Fruit fly (Drosophila melanogaster) whole organism, prepupa: ENCODE results near the gene SMSr.

Experiments used
- Blimp-1 ChIP-seq: fragments of 200-800 bp; sonication (Bioruptor generic); optimal IDR thresholded peaks from 3 replicates; lab custom pipeline; 2017; ENCODE audit warnings: missing biosample characterization, missing genetic modification characterization, mild to moderate bottlenecking, moderate library complexity, missing genetic modification reagents
- CG10631 ChIP-seq: fragments of 200-800 bp; sonication (Bioruptor generic); optimal IDR thresholded peaks from 2 replicates; lab custom pipeline; 2016; ENCODE audit warnings: missing biosample characterization, missing genetic modification characterization
- CG10669 ChIP-seq: fragments of 200-800 bp; sonication (Bioruptor generic); optimal IDR thresholded peaks from 3 replicates; lab custom pipeline; 2018; ENCODE audit warnings: missing biosample characterization, mild to moderate bottlenecking, missing genetic modification characterization, moderate library complexity
- CG11902 ChIP-seq: fragments of 200-800 bp; sonication (Bioruptor generic); optimal IDR thresholded peaks from 3 replicates; lab custom pipeline; 2016; ENCODE audit warnings: missing biosample characterization, missing genetic modification characterization
- CG1621 ChIP-seq: fragments of 200-800 bp; sonication (Bioruptor generic); optimal IDR thresholded peaks from 3 replicates; lab custom pipeline; 2018; ENCODE audit warnings: missing biosample characterization, mild to moderate bottlenecking, missing genetic modification characterization
- CG16779 ChIP-seq: fragments of 200-800 bp; sonication (Bioruptor generic); optimal IDR thresholded peaks from 3 replicates; lab custom pipeline; 2017; ENCODE audit warnings: missing biosample characterization, mild to moderate bottlenecking, missing genetic modification characterization
- CG3032 ChIP-seq: fragments of 200-800 bp; optimal IDR thresholded peaks from 2 replicates; lab custom pipeline; 2019; ENCODE audit warnings: missing biosample characterization, mild to moderate bottlenecking, missing genetic modification characterization, moderate library complexity
- CG32006 ChIP-seq: fragments of 200-800 bp; sonication (Bioruptor generic); optimal IDR thresholded peaks from 3 replicates; lab custom pipeline; 2017; ENCODE audit warnings: missing biosample characterization, mild to moderate bottlenecking, missing genetic modification characterization
- CG34406 ChIP-seq: fragments of 200-800 bp; sonication (Bioruptor generic); optimal IDR thresholded peaks from 3 replicates; lab custom pipeline; 2016; ENCODE audit warnings: missing biosample characterization, missing genetic modification characterization
- CG4318 ChIP-seq: fragments of 200-800 bp; sonication (Bioruptor generic); optimal IDR thresholded peaks from 3 replicates; lab custom pipeline; 2017; ENCODE audit warnings: missing biosample characterization, mild to moderate bottlenecking, missing genetic modification characterization
- CG6163 ChIP-seq: fragments of 200-800 bp; sonication (Bioruptor generic); IDR thresholded peaks from 3 replicates; pipeline ENCODE4 v1.3.6; 2022; ENCODE audit warnings: missing biosample characterization, missing genetic modification characterization
- CG6276 ChIP-seq: fragments of 200-800 bp; sonication (Bioruptor generic); optimal IDR thresholded peaks from 2 replicates; lab custom pipeline; 2017; ENCODE audit warnings: missing biosample characterization, mild to moderate bottlenecking, missing genetic modification characterization
- CG6792 ChIP-seq: fragments of 200-800 bp; sonication (Bioruptor generic); optimal IDR thresholded peaks from 3 replicates; lab custom pipeline; 2016; ENCODE audit warnings: missing biosample characterization, missing genetic modification characterization
- CG6808 ChIP-seq: fragments of 200-800 bp; sonication (Bioruptor generic); optimal IDR thresholded peaks from 3 replicates; lab custom pipeline; 2017; ENCODE audit warnings: missing biosample characterization, missing genetic modification characterization, mild to moderate bottlenecking, moderate library complexity, missing genetic modification reagents
- CG8119 ChIP-seq: fragments of 200-800 bp; sonication (Bioruptor generic); IDR thresholded peaks from 3 replicates; pipeline ENCODE4 v1.3.6; 2022; ENCODE audit warnings: missing biosample characterization, missing genetic modification characterization
- CG8319 ChIP-seq: fragments of 200-800 bp; sonication (Bioruptor generic); optimal IDR thresholded peaks from 3 replicates; lab custom pipeline; 2016; ENCODE audit warnings: missing biosample characterization, missing genetic modification characterization
- CG8632 ChIP-seq: fragments of 200-800 bp; sonication (Bioruptor generic); optimal IDR thresholded peaks from 3 replicates; lab custom pipeline; 2016; ENCODE audit warnings: missing biosample characterization, missing genetic modification characterization
- Eip78C ChIP-seq: fragments of 200-800 bp; sonication (Bioruptor generic); peaks from one replicate; lab custom pipeline; 2016; ENCODE audit warnings: missing biosample characterization, missing genetic modification characterization
- Eip93F ChIP-seq: fragments of 200-800 bp; sonication (Bioruptor generic); optimal IDR thresholded peaks from 2 replicates; lab custom pipeline; 2016; ENCODE audit warnings: missing biosample characterization, mild to moderate bottlenecking, missing genetic modification characterization
- Ets21C ChIP-seq: fragments of 200-800 bp; sonication (Bioruptor generic); optimal IDR thresholded peaks from 3 replicates; lab custom pipeline; 2016; ENCODE audit warnings: missing biosample characterization, missing genetic modification characterization
- Gug ChIP-seq: fragments of 200-800 bp; sonication (Bioruptor generic); IDR thresholded peaks from 2 replicates; pipeline ENCODE4 v1.3.6; 2022; ENCODE audit warnings: missing biosample characterization, missing genetic modification characterization
- Hr38 ChIP-seq: sonication (Bioruptor generic); optimal IDR thresholded peaks from 2 replicates; lab custom pipeline; 2016; ENCODE audit warnings: missing biosample characterization, missing genetic modification characterization
- Hr39 ChIP-seq: fragments of 200-800 bp; sonication (Bioruptor generic); optimal IDR thresholded peaks from 2 replicates; lab custom pipeline; 2016; ENCODE audit warnings: missing biosample characterization, missing genetic modification characterization
- Lpt ChIP-seq: fragments of 200-800 bp; sonication (Bioruptor generic); optimal IDR thresholded peaks from 3 replicates; lab custom pipeline; 2016; ENCODE audit warnings: missing biosample characterization, missing genetic modification characterization
- OdsH ChIP-seq: fragments of 200-800 bp; sonication (Bioruptor generic); optimal IDR thresholded peaks from 3 replicates; lab custom pipeline; 2016; ENCODE audit warnings: missing biosample characterization, missing genetic modification characterization
- Smox ChIP-seq: fragments of 200-800 bp; sonication (Bioruptor generic); optimal IDR thresholded peaks from 3 replicates; lab custom pipeline; 2016; ENCODE audit warnings: missing biosample characterization, missing genetic modification characterization
- Sox15 ChIP-seq: fragments of 200-800 bp; sonication (Bioruptor generic); optimal IDR thresholded peaks from 3 replicates; lab custom pipeline; 2016; ENCODE audit warnings: missing biosample characterization, missing genetic modification characterization
- achi ChIP-seq: fragments of 200-800 bp; sonication (Bioruptor generic); optimal IDR thresholded peaks from 3 replicates; lab custom pipeline; 2016; ENCODE audit warnings: missing biosample characterization, missing genetic modification characterization
- cyc ChIP-seq: fragments of 200-800 bp; sonication (Bioruptor generic); optimal IDR thresholded peaks from 3 replicates; lab custom pipeline; 2016; ENCODE audit warnings: missing biosample characterization, missing genetic modification characterization
- dsx ChIP-seq: fragments of 200-800 bp; optimal IDR thresholded peaks from 3 replicates; lab custom pipeline; 2019; ENCODE audit warnings: missing biosample characterization, mild to moderate bottlenecking, missing genetic modification characterization, moderate library complexity; ENCODE audit not compliant: poor library complexity, severe bottlenecking
- eg ChIP-seq: fragments of 200-800 bp; sonication (Bioruptor generic); IDR thresholded peaks from 3 replicates; pipeline ENCODE4 v1.3.6; 2022; ENCODE audit warnings: missing biosample characterization, missing genetic modification characterization
- fd85E ChIP-seq: fragments of 200-800 bp; sonication (Bioruptor generic); optimal IDR thresholded peaks from 3 replicates; lab custom pipeline; 2016; ENCODE audit warnings: missing biosample characterization, missing genetic modification characterization
- fkh ChIP-seq: fragments of 200-800 bp; sonication (Bioruptor generic); optimal IDR thresholded peaks from 3 replicates; lab custom pipeline; 2017; ENCODE audit warnings: missing biosample characterization, mild to moderate bottlenecking, missing genetic modification characterization, moderate library complexity
- salr ChIP-seq, 2 experiments: fragments of 200-800 bp; sonication (Bioruptor generic); optimal IDR thresholded peaks; 3 replicates each; lab custom pipeline; 2016 to 2018; ENCODE audit warnings: missing biosample characterization in 2 of 2, missing genetic modification characterization in 2 of 2, mild to moderate bottlenecking in 1 of 2
- spab ChIP-seq: fragments of 200-800 bp; sonication (Bioruptor generic); optimal IDR thresholded peaks from 2 replicates; lab custom pipeline; 2017; ENCODE audit warnings: missing biosample characterization, mild to moderate bottlenecking, missing genetic modification characterization, missing genetic modification reagents
- ss ChIP-seq, 2 experiments: fragments of 200-800 bp; sonication (Bioruptor generic); optimal IDR thresholded peaks; 2 replicates in 1 of 2; 3 replicates in 1 of 2; lab custom pipeline; 2017 to 2018; ENCODE audit warnings: mild to moderate bottlenecking in 2 of 2, missing biosample characterization in 2 of 2, missing genetic modification characterization in 2 of 2, moderate library complexity in 1 of 2
- svp ChIP-seq: fragments of 200-800 bp; sonication (Bioruptor generic); peaks from one replicate; lab custom pipeline; 2016; ENCODE audit warnings: missing biosample characterization, missing genetic modification characterization
- topi ChIP-seq: fragments of 200-800 bp; sonication (Bioruptor generic); optimal IDR thresholded peaks from 3 replicates; lab custom pipeline; 2016; ENCODE audit warnings: missing biosample characterization, missing genetic modification characterization
- vri ChIP-seq: fragments of 200-800 bp; sonication (Bioruptor generic); optimal IDR thresholded peaks from 3 replicates; lab custom pipeline; 2016; ENCODE audit warnings: missing biosample characterization, mild to moderate bottlenecking, missing genetic modification characterization

SMSr gene

DNA sequence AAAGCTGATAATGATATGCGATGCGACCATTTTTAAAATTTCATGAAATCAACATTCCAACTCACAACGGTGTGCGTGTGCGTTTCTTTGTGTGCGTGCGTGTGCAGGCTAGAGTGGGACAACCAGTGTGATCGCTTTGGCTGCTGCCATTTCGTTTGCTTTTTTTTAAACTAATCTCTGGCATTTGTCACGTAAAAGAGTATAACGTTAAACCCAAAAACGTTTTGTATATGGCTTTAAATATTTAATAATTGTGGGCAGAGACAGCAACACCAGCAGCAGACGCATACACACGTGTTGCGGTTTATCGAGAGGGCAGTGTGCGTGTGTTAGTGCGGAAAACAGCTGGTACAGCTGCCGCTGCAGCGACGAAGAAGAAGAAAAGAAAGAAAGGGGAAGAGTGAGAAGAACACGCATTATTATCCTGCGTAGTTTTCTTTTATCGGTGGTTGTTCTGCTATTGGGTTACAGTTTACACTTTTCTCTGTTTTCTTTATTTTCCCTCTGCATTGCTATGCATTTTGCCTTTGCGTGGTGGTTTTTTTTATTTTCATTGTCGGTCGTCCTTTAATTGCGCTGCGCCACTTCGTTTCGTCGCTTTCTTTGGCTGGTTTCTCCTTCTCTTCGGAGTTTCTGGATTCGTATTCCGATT, 10.9 kb downstream of the SMSr start (continued):
- TF ChIP-seq CG11902 (no peak), Sox15 (GFP tag; lab: Kevin White, UChicago) (no peak), CG4318 (no peak), Hr39 (GFP tag; lab: Kevin White, UChicago) (no peak), Eip78C (peak; percentile 84), cyc (GFP tag; lab: Kevin White, UChicago) (no peak), spab (GFP tag; lab: Kevin White, UChicago) (no peak), Lpt (GFP tag; lab: Kevin White, UChicago) (no peak), achi (GFP tag; lab: Kevin White, UChicago) (no peak), CG1621 (tag; lab: Kevin White, UChicago) (no peak), fd85E (GFP tag; lab: Kevin White, UChicago) (no peak), OdsH (GFP tag; lab: Kevin White, UChicago) (no peak), vri (GFP tag; lab: Kevin White, UChicago) (peak; percentile 17), CG16779 (tag; lab: Kevin White, UChicago) (no peak), CG6808 (GFP tag; lab: Kevin White, UChicago) (peak; percentile 15), Eip93F (GFP tag; lab: Kevin White, UChicago) (no peak), CG6792 (GFP tag; lab: Kevin White, UChicago) (no peak), CG34406 (GFP tag; lab: Kevin White, UChicago) (no peak), CG32006 (GFP tag; lab: Kevin White, UChicago) (no peak), CG8319 (GFP tag; lab: Kevin White, UChicago) (no peak), ss (GFP tag; optimal IDR thresholded peaks at IDR 0.05; lab: Kevin White, UChicago) (peak; percentile 9 to 49), dsx (GFP tag; lab: Kevin White, UChicago) (no peak), CG10669 (GFP tag; lab: Kevin White, UChicago) (no peak), Hr38 (GFP tag; lab: Kevin White, UChicago) (no peak), Blimp-1 (GFP tag; lab: Kevin White, UChicago) (no peak), CG3032 (tag; lab: Kevin White, UChicago) (no peak), CG6276 (no peak), Ets21C (GFP tag; lab: Kevin White, UChicago) (no peak), fkh (peak; percentile 47), Smox (GFP tag; lab: Kevin White, UChicago) (no peak), svp (peak; percentile 64), eg (no peak), topi (no peak), CG10631 (GFP tag; lab: Kevin White, UChicago) (no peak), CG8119 (GFP tag; lab: Robert Waterston, UW) (no peak), CG8632 (no peak), salr (GFP tag; optimal IDR thresholded peaks at IDR 0.05; lab: Kevin White, UChicago) (no peak), Gug (GFP tag; lab: Robert Waterston, UW) (no peak)
- TF ChIP-seq, all 60 proteins: peak for 11

DNA sequence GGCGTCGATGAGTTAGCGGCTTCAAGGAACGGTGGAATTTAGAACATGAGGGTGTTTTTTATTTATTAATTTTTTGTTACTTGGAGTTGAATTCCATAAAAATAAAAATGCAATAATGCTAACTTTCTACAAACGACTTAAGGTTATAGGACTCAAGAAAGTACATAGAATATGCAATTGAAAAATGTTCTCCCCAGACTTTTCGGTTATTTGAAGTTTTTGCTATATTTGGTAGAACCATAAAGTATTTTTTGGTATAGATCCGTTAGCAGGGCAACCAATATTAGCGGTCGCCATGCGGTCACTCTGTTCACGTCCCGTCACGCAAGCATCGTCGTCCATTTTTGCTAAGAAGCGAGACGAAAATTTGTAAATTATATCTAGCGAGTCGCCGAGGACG, 11.7 kb downstream of the SMSr start, which contains the start of gene akirin:
Gene akirin, plus strand, starts transcription at position 301 of the 400 bp plus-strand sequence.
- TF ChIP-seq CG6163 (GFP tag; lab: Robert Waterston, UW) (0 out of 3 replicates have a peak, but pooled peaks have one; percentile 39), Eip78C (no peak)
- TF ChIP-seq, all 60 proteins: peak for 1
